Worm (Caenorhabditis elegans) whole organism, L4 larva: ENCODE results near the gene srh-15.

Experiments used
- ceh-28 ChIP-seq: fragments of 150-350 bp; optimal IDR thresholded peaks from 2 replicates; lab custom pipeline; 2014; ENCODE audit warnings: missing biosample characterization, missing genetic modification reagents, missing genetic modification characterization
- hlh-30 ChIP-seq: sonication (generic microtip); optimal IDR thresholded peaks from 2 replicates; lab custom pipeline; 2017; ENCODE audit warnings: antibody characterized with exemption, mild to moderate bottlenecking, missing genetic modification characterization, missing compliant biosample characterization; ENCODE audit not compliant: insufficient read depth
- nhr-77 ChIP-seq: fragments of 150-350 bp; optimal IDR thresholded peaks from 2 replicates; lab custom pipeline; 2014; ENCODE audit warnings: missing biosample characterization, missing genetic modification characterization
- snpc-1.2 ChIP-seq: fragments of 200-800 bp; sonication (Bioruptor generic); IDR thresholded peaks from 2 replicates; pipeline ENCODE4 v1.3.6; 2022; ENCODE audit warnings: missing genetic modification reagents, missing genetic modification characterization, missing compliant biosample characterization
- unc-62 ChIP-seq, 3 experiments: fragments of 150-350 bp in 1 of 3; sonication (generic microtip); optimal IDR thresholded peaks in 2 of 3; peaks in 1 of 3; 1 replicate in 1 of 3; 2 replicates in 2 of 3; lab custom pipeline; 2014 to 2017; ENCODE audit warnings: missing biosample characterization in 3 of 3, missing genetic modification characterization in 3 of 3, missing genetic modification reagents in 3 of 3, missing genotype in 1 of 3
- zip-11 ChIP-seq: fragments of 200-800 bp; sonication (Bioruptor generic); IDR thresholded peaks from 2 replicates; pipeline ENCODE4 v1.3.6; 2022; ENCODE audit warnings: missing genetic modification characterization, missing compliant biosample characterization

- no peak for TF ChIP-seq unc-62 (GFP tag; optimal IDR thresholded peaks at IDR 0.05 in 1 of 2; lab: Kevin White, UChicago)
- no peak for TF ChIP-seq unc-62 (tag; optimal IDR thresholded peaks at IDR 0.05; lab: Kevin White, UChicago)
- TF ChIP-seq ceh-28 (tag; lab: Kevin White, UChicago), result no peak
- no peak for TF ChIP-seq snpc-1.2 (GFP tag; lab: Robert Waterston, UW)
- no peak for TF ChIP-seq zip-11 (GFP tag; lab: Robert Waterston, UW)
- TF ChIP-seq nhr-77 (tag; lab: Kevin White, UChicago), result no peak
- TF ChIP-seq hlh-30 (tag; lab: Kevin White, UChicago), result peak; percentile 60
Observed at ce11 chrV:13334447-13334846, 13.7 kb downstream of the srh-15 start.
